Worm (Caenorhabditis elegans) whole organism, young adult: Measurements from ENCODE around the gene C24D10.4.
A peak's percentile ranks its signal among the peaks of the same experiment; 100 is the strongest.

Source experiments
- B0035.1 ChIP-seq: sonication (generic microtip); optimal IDR thresholded peaks from 2 replicates; lab custom pipeline; 2016; ENCODE audit warnings: missing genetic modification characterization, mild to moderate bottlenecking, missing compliant biosample characterization, missing genotype, missing genetic modification reagents
- B0336.3 ChIP-seq: fragments of 200-800 bp; sonication (Bioruptor generic); IDR thresholded peaks from 2 replicates; pipeline ENCODE4 v1.3.6; 2022; ENCODE audit warnings: missing genetic modification characterization, missing compliant biosample characterization
- F10E7.11 ChIP-seq: sonication (generic microtip); optimal IDR thresholded peaks from 2 replicates; lab custom pipeline; 2017; ENCODE audit warnings: mild to moderate bottlenecking, missing genetic modification characterization, moderate library complexity, missing compliant biosample characterization
- F37B4.10 ChIP-seq: fragments of 200-800 bp; sonication (Bioruptor generic); IDR thresholded peaks from 2 replicates; pipeline ENCODE4 v1.3.6; 2022; ENCODE audit warnings: missing genetic modification characterization, missing compliant biosample characterization
- F39B2.1 ChIP-seq: fragments of 200-800 bp; sonication (Bioruptor generic); IDR thresholded peaks from 2 replicates; pipeline ENCODE4 v1.3.6; 2022; ENCODE audit warnings: missing genetic modification reagents, missing genetic modification characterization, missing compliant biosample characterization
- F49E8.2 ChIP-seq: sonication (generic microtip); optimal IDR thresholded peaks from 3 replicates; lab custom pipeline; 2017; ENCODE audit warnings: missing genetic modification characterization, mild to moderate bottlenecking, missing compliant biosample characterization, antibody characterized with exemption, moderate library complexity; ENCODE audit not compliant: insufficient read depth
- Y53G8AR.9 ChIP-seq: fragments of 200-800 bp; sonication (Bioruptor generic); conservative IDR thresholded peaks from 2 replicates; pipeline ENCODE4 v1.3.6; 2022; ENCODE audit warnings: missing genetic modification reagents, missing genetic modification characterization, missing compliant biosample characterization
- Y79H2A.3 ChIP-seq: fragments of 200-800 bp; sonication (Bioruptor generic); conservative IDR thresholded peaks from 2 replicates; pipeline ENCODE4 v1.3.6; 2022; ENCODE audit warnings: missing genetic modification reagents, missing genetic modification characterization, missing compliant biosample characterization
- ama-1 ChIP-seq, 3 experiments: fragments of 150-350 bp in 1 of 3; sonication (generic microtip) in 2 of 3; optimal IDR thresholded peaks; 2 replicates each; lab custom pipeline; 2014 to 2018; ENCODE audit warnings: missing biosample characterization in 2 of 3, missing genetic modification characterization in 2 of 3, missing genetic modification reagents in 2 of 3
- aptf-2 ChIP-seq: fragments of 200-800 bp; sonication (Bioruptor generic); conservative IDR thresholded peaks from 2 replicates; pipeline ENCODE4 v1.3.6; 2022; ENCODE audit warnings: missing genetic modification reagents, missing genetic modification characterization, missing compliant biosample characterization
- athp-1 ChIP-seq: sonication (generic microtip); optimal IDR thresholded peaks from 2 replicates; lab custom pipeline; 2017; ENCODE audit warnings: mild to moderate bottlenecking, missing genetic modification characterization, missing compliant biosample characterization
- attf-6 ChIP-seq: fragments of 200-800 bp; sonication (Bioruptor generic); IDR thresholded peaks from 2 replicates; pipeline ENCODE4 v1.3.6; 2022; ENCODE audit warnings: missing genetic modification reagents, missing genetic modification characterization, missing compliant biosample characterization
- bed-2 ChIP-seq: fragments of 200-800 bp; sonication (Bioruptor generic); IDR thresholded peaks from 2 replicates; pipeline ENCODE4 v1.3.6; 2022; ENCODE audit warnings: missing genetic modification reagents, missing genetic modification characterization, missing compliant biosample characterization
- ccch-3 ChIP-seq: fragments of 200-800 bp; sonication (Bioruptor generic); optimal IDR thresholded peaks from 2 replicates; lab custom pipeline; 2018; ENCODE audit warnings: mild to moderate bottlenecking, missing genetic modification characterization, missing compliant biosample characterization
- cebp-1 ChIP-seq, 2 experiments: fragments of 200-800 bp in 1 of 2; sonication (Bioruptor generic) in 1 of 2; sonication (generic microtip) in 1 of 2; IDR thresholded peaks in 1 of 2; optimal IDR thresholded peaks in 1 of 2; 2 replicates each; pipeline versions ENCODE4 v1.3.6 to Lab custom; 2017 to 2022; ENCODE audit warnings: missing compliant biosample characterization in 2 of 2, missing genetic modification characterization in 2 of 2, mild to moderate bottlenecking in 1 of 2, missing genetic modification reagents in 1 of 2, moderate library complexity in 1 of 2
- cebp-2 ChIP-seq: fragments of 200-800 bp; sonication (Bioruptor generic); IDR thresholded peaks from 2 replicates; pipeline ENCODE4 v1.3.6; 2022; ENCODE audit warnings: missing genetic modification characterization, missing compliant biosample characterization
- ceh-100 ChIP-seq: fragments of 200-800 bp; sonication (Bioruptor generic); IDR thresholded peaks from 2 replicates; pipeline ENCODE4 v1.3.6; 2022; ENCODE audit warnings: missing genetic modification reagents, missing genetic modification characterization, missing compliant biosample characterization
- ceh-79 ChIP-seq: sonication (generic microtip); optimal IDR thresholded peaks from 2 replicates; lab custom pipeline; 2017; ENCODE audit warnings: mild to moderate bottlenecking, missing genetic modification characterization, missing compliant biosample characterization
- ceh-91 ChIP-seq: fragments of 200-800 bp; sonication (Bioruptor generic); IDR thresholded peaks from 2 replicates; pipeline ENCODE4 v1.3.6; 2022; ENCODE audit warnings: missing genetic modification reagents, missing genetic modification characterization, missing compliant biosample characterization
- egl-18 ChIP-seq: fragments of 200-800 bp; sonication (Bioruptor generic); IDR thresholded peaks from 2 replicates; pipeline ENCODE4 v1.3.6; 2022; ENCODE audit warnings: missing genetic modification reagents, missing genetic modification characterization, missing compliant biosample characterization
- ekl-4 ChIP-seq: fragments of 200-800 bp; sonication (Bioruptor generic); IDR thresholded peaks from 2 replicates; pipeline ENCODE4 v1.3.6; 2022; ENCODE audit warnings: missing genetic modification reagents, missing genetic modification characterization, missing compliant biosample characterization
- ets-4 ChIP-seq: fragments of 200-800 bp; sonication (Bioruptor generic); optimal IDR thresholded peaks from 2 replicates; lab custom pipeline; 2018; ENCODE audit warnings: mild to moderate bottlenecking, missing genetic modification characterization, missing compliant biosample characterization
- hlh-26 ChIP-seq: fragments of 200-800 bp; sonication (Bioruptor generic); conservative IDR thresholded peaks from 2 replicates; pipeline ENCODE4 v1.3.6; 2022; ENCODE audit warnings: missing genetic modification reagents, missing genetic modification characterization, missing compliant biosample characterization
- hmg-1.2 ChIP-seq: fragments of 200-800 bp; sonication (Bioruptor generic); IDR thresholded peaks from 2 replicates; pipeline ENCODE4 v1.3.6; 2022; ENCODE audit warnings: missing genetic modification reagents, missing genetic modification characterization, missing compliant biosample characterization
- hrde-1 ChIP-seq: sonication (generic microtip); optimal IDR thresholded peaks from 2 replicates; lab custom pipeline; 2016; ENCODE audit warnings: missing genetic modification characterization, mild to moderate bottlenecking, missing compliant biosample characterization, moderate library complexity, missing genotype, missing genetic modification reagents, borderline replicate concordance
- hsf-1 ChIP-seq: fragments of 200-800 bp; sonication (Bioruptor generic); IDR thresholded peaks from 2 replicates; pipeline ENCODE4 v1.3.6; 2022; ENCODE audit warnings: missing genetic modification reagents, missing genetic modification characterization, missing compliant biosample characterization
- let-526 ChIP-seq: fragments of 200-800 bp; sonication (Bioruptor generic); IDR thresholded peaks from 2 replicates; pipeline ENCODE4 v1.3.6; 2022; ENCODE audit warnings: missing genetic modification reagents, missing genetic modification characterization, missing compliant biosample characterization
- lin-35 ChIP-seq, 3 experiments: fragments of 150-350 bp in 2 of 3; sonication (generic microtip) in 1 of 3; optimal IDR thresholded peaks; 2 replicates each; lab custom pipeline; 2014 to 2018; ENCODE audit warnings: missing biosample characterization in 3 of 3, missing genetic modification characterization in 3 of 3, missing genetic modification reagents in 3 of 3
- lir-1 ChIP-seq: fragments of 200-800 bp; sonication (Bioruptor generic); conservative IDR thresholded peaks from 2 replicates; pipeline ENCODE4 v1.3.6; 2022; ENCODE audit warnings: missing genetic modification reagents, missing genetic modification characterization, missing compliant biosample characterization
- madf-6 ChIP-seq: fragments of 200-800 bp; sonication (Bioruptor generic); IDR thresholded peaks from 2 replicates; pipeline ENCODE4 v1.3.6; 2022; ENCODE audit warnings: missing genetic modification reagents, missing genetic modification characterization, missing compliant biosample characterization
- madf-8 ChIP-seq: fragments of 200-800 bp; sonication (Bioruptor generic); conservative IDR thresholded peaks from 2 replicates; pipeline ENCODE4 v1.3.6; 2022; ENCODE audit warnings: missing genetic modification reagents, missing genetic modification characterization, missing compliant biosample characterization
- mcd-1 ChIP-seq: fragments of 200-800 bp; sonication (Bioruptor generic); IDR thresholded peaks from 2 replicates; pipeline ENCODE4 v1.3.6; 2022; ENCODE audit warnings: missing genetic modification reagents, missing genetic modification characterization, missing compliant biosample characterization
- mxl-1 ChIP-seq: sonication (generic microtip); optimal IDR thresholded peaks from 2 replicates; lab custom pipeline; 2016; ENCODE audit warnings: missing genetic modification characterization, missing compliant biosample characterization
- nfya-2 ChIP-seq: fragments of 200-800 bp; sonication (Bioruptor generic); IDR thresholded peaks from 2 replicates; pipeline ENCODE4 v1.3.6; 2022; ENCODE audit warnings: missing genetic modification reagents, missing genetic modification characterization, missing compliant biosample characterization
- pha-4 ChIP-seq: fragments of 150-350 bp; sonication (generic microtip); optimal IDR thresholded peaks from 2 replicates; lab custom pipeline; 2014; ENCODE audit warnings: missing biosample characterization, missing genetic modification reagents, missing genetic modification characterization
- sdz-38 ChIP-seq: sonication (generic microtip); optimal IDR thresholded peaks from 2 replicates; lab custom pipeline; 2016; ENCODE audit warnings: missing genotype, missing genetic modification characterization, missing compliant biosample characterization
- snpc-4 ChIP-seq, 5 experiments: fragments of 150-350 bp in 1 of 5; sonication (generic microtip) in 4 of 5; optimal IDR thresholded peaks; 2 replicates each; lab custom pipeline; 2014 to 2018; ENCODE audit warnings: missing genetic modification characterization in 5 of 5, missing biosample characterization in 3 of 5, antibody characterized with exemption in 2 of 5, mild to moderate bottlenecking in 2 of 5, missing compliant biosample characterization in 2 of 5, missing genotype in 2 of 5, moderate library complexity in 2 of 5, missing genetic modification reagents in 1 of 5
- unc-62 ChIP-seq: fragments of 150-350 bp; optimal IDR thresholded peaks from 2 replicates; lab custom pipeline; 2014; ENCODE audit warnings: missing biosample characterization, missing genetic modification reagents, missing genetic modification characterization
- xnd-1 ChIP-seq: sonication (generic microtip); optimal IDR thresholded peaks from 2 replicates; lab custom pipeline; 2016; ENCODE audit warnings: missing genotype, missing genetic modification reagents, missing genetic modification characterization, missing compliant biosample characterization
- zim-3 ChIP-seq: sonication (generic microtip); optimal IDR thresholded peaks from 2 replicates; lab custom pipeline; 2017; ENCODE audit warnings: mild to moderate bottlenecking, missing genetic modification characterization, moderate library complexity, missing compliant biosample characterization
- ztf-22 ChIP-seq: fragments of 200-800 bp; sonication (Bioruptor generic); optimal IDR thresholded peaks from 2 replicates; lab custom pipeline; 2018; ENCODE audit warnings: mild to moderate bottlenecking, missing genetic modification characterization, moderate library complexity, missing compliant biosample characterization
- ztf-3 ChIP-seq: fragments of 200-800 bp; sonication (Bioruptor generic); optimal IDR thresholded peaks from 2 replicates; lab custom pipeline; 2018; ENCODE audit warnings: mild to moderate bottlenecking, missing genetic modification characterization, missing compliant biosample characterization
- ztf-6 ChIP-seq: fragments of 200-800 bp; sonication (Bioruptor generic); IDR thresholded peaks from 2 replicates; pipeline ENCODE4 v1.3.6; 2022; ENCODE audit warnings: missing genetic modification reagents, missing genetic modification characterization, missing compliant biosample characterization

The C24D10.4 gene

DNA sequence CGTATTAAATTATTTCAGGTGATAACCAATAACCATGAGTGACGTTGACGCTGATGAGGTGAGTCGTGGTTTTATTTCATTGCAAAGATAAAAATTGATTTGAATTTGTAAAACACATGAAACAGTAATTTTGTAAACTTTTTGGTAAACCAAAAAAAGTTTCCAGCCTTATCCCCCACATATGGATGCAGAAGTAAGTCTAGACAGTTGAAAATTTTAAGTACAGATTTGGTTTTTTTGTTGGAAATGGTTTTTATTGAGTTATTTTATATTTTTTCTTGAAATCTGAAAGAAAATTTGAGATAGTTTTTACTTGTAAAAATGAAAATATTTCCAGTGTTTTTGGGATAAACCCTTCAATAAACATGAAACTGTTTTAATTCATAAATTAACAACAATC lies 44.3 kb downstream of the C24D10.4 start, which contains the start of gene tni-4:
tni-4 (plus strand) TSS at position 19 of the 400 bp plus-strand sequence.
- TF ChIP-seq cebp-2 (GFP tag; lab: Robert Waterston, UW) (no peak), ztf-22 (GFP tag; lab: Kevin White, UChicago) (no peak), ceh-91 (GFP tag; lab: Robert Waterston, UW) (no peak), ceh-100 (GFP tag; lab: Robert Waterston, UW) (no peak), hsf-1 (GFP tag; lab: Robert Waterston, UW) (no peak), madf-8 (GFP tag; lab: Robert Waterston, UW) (no peak), hlh-26 (no peak), egl-18 (GFP tag; lab: Robert Waterston, UW) (no peak), xnd-1 (no peak), unc-62 (no peak), sdz-38 (no peak), F39B2.1 (GFP tag; lab: Robert Waterston, UW) (no peak), F10E7.11 (tag; lab: Kevin White, UChicago) (no peak)

DNA sequence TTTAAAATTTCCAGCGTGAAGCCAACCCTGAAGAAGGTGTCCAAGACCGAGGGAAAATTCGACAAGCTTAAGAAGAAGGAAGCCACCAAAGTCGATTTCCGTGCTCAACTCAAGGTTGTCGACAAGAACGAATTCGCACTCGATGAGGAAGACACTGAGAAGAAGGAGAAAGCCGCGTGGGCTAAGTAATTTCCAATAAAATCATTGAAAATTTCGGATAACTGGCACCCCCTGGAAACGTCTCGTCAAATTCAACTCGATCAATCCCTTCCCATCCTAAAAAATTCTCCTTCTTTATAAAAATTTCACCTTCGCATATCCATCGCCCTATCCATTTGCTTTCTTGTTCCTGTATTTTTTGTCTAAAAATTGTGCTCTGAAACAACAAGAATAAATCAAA lies 46.4 kb downstream of the C24D10.4 start:
- TF ChIP-seq madf-6 (no peak), ama-1 (optimal IDR thresholded peaks at IDR 0.05; lab: Kevin White, UChicago) (no peak), ama-1 (GFP tag; optimal IDR thresholded peaks at IDR 0.05; lab: Kevin White, UChicago) (peak in 1 of 2 experiments; percentile 22), Y79H2A.3 (GFP tag; lab: Robert Waterston, UW) (peak; percentile 75), zim-3 (tag; lab: Kevin White, UChicago) (no peak), cebp-2 (GFP tag; lab: Robert Waterston, UW) (no peak), hsf-1 (GFP tag; lab: Robert Waterston, UW) (no peak), let-526 (GFP tag; lab: Robert Waterston, UW) (no peak), F49E8.2 (tag; lab: Kevin White, UChicago) (no peak), mxl-1 (tag; lab: Kevin White, UChicago) (no peak), snpc-4 (GFP tag; optimal IDR thresholded peaks at IDR 0.05; lab: Kevin White, UChicago) (no peak), snpc-4 (tag; optimal IDR thresholded peaks at IDR 0.05; lab: Kevin White, UChicago) (peak in 1 of 4 experiments; percentile 74), cebp-1 (GFP tag; IDR thresholded peaks at IDR 0.05; lab: Robert Waterston, UW) (no peak), cebp-1 (tag; optimal IDR thresholded peaks at IDR 0.05; lab: Kevin White, UChicago) (no peak), attf-6 (0 out of 2 replicates have a peak, but pooled peaks have one; percentile 41), ekl-4 (GFP tag; lab: Robert Waterston, UW) (0 out of 2 replicates have a peak, but pooled peaks have one; percentile 19), hrde-1 (tag; lab: Kevin White, UChicago) (peak; percentile 3)

DNA sequence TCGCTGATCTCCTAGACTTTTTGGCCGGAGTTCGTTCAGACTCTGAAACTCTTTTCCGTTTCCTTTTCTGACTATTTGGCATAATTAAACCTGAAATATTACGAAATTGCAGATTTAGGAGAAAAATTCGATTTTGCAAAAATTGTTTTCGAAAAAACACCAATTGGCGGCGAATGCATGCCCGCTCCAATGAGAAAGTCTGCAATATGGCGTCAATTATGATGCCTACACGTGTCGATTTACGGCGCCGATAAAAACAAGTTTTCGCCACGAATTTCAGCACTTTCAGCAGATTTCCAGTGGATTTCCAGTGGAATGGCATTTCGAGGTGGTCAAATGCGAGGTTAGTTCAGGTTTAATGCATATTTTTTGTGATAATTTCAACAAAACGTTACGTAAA lies 49.1 kb downstream of the C24D10.4 start, which contains the start of the genes Y59E9AL.36 and nbet-1:
Y59E9AL.36 (minus strand) TSS at position 92 of the 400 bp plus-strand sequence.
nbet-1 (plus strand) TSS at position 112 of the 400 bp plus-strand sequence.
- TF ChIP-seq lir-1 (GFP tag; lab: Robert Waterston, UW) (no peak), mcd-1 (GFP tag; lab: Robert Waterston, UW) (peak; percentile 94), athp-1 (tag; lab: Kevin White, UChicago) (peak; percentile 75), ztf-6 (GFP tag; lab: Robert Waterston, UW) (no peak), pha-4 (tag; lab: Kevin White, UChicago) (no peak), ztf-3 (GFP tag; lab: Kevin White, UChicago) (no peak), Y53G8AR.9 (GFP tag; lab: Robert Waterston, UW) (no peak), aptf-2 (GFP tag; lab: Robert Waterston, UW) (no peak), unc-62 (no peak), F37B4.10 (no peak), ccch-3 (GFP tag; lab: Kevin White, UChicago) (no peak), hmg-1.2 (peak; percentile 49), lin-35 (GFP tag; optimal IDR thresholded peaks at IDR 0.05; lab: Kevin White, UChicago) (peak in 1 of 3 experiments; percentile 70), nfya-2 (GFP tag; lab: Robert Waterston, UW) (no peak), B0035.1 (tag; lab: Kevin White, UChicago) (no peak), bed-2 (no peak), snpc-4 (GFP tag; optimal IDR thresholded peaks at IDR 0.05; lab: Kevin White, UChicago) (peak; percentile 75), snpc-4 (tag; optimal IDR thresholded peaks at IDR 0.05; lab: Kevin White, UChicago) (peak in 3 of 4 experiments; percentile 90 to 92 (median 92)), B0336.3 (peak; percentile 65), ceh-79 (no peak), ets-4 (GFP tag; lab: Kevin White, UChicago) (no peak), xnd-1 (no peak), ama-1 (optimal IDR thresholded peaks at IDR 0.05; lab: Kevin White, UChicago) (no peak), ama-1 (GFP tag; optimal IDR thresholded peaks at IDR 0.05; lab: Kevin White, UChicago) (peak in 1 of 2 experiments; percentile 3)
